Worm (Caenorhabditis elegans) whole organism, early embryonic: ENCODE results near the gene npr-21.

ENCODE experiments used
- B0310.2 ChIP-seq: sonication (generic microtip); optimal IDR thresholded peaks from 2 replicates; lab custom pipeline; 2016; ENCODE audit warnings: mild to moderate bottlenecking, missing genetic modification characterization, missing compliant biosample characterization
- aly-1 ChIP-seq: sonication (generic microtip); optimal IDR thresholded peaks from 2 replicates; lab custom pipeline; 2016; ENCODE audit warnings: missing genetic modification characterization, missing compliant biosample characterization
- ama-1 ChIP-seq: fragments of 150-350 bp; optimal IDR thresholded peaks from 2 replicates; lab custom pipeline; 2014
- ceh-36 ChIP-seq: sonication (generic microtip); optimal IDR thresholded peaks from 2 replicates; lab custom pipeline; 2016; ENCODE audit warnings: missing genetic modification characterization, inconsistent platforms, missing compliant biosample characterization
- ets-7 ChIP-seq: sonication (generic microtip); optimal IDR thresholded peaks from 2 replicates; lab custom pipeline; 2016; ENCODE audit warnings: missing genotype, missing genetic modification characterization, missing compliant biosample characterization
- flt-1 ChIP-seq: fragments of 200-800 bp; sonication (Bioruptor generic); IDR thresholded peaks from 2 replicates; pipeline ENCODE4 v1.3.6; 2022; ENCODE audit warnings: missing genetic modification characterization, missing compliant biosample characterization
- hmbx-1 ChIP-seq: sonication (generic microtip); optimal IDR thresholded peaks from 2 replicates; lab custom pipeline; 2016; ENCODE audit warnings: mild to moderate bottlenecking, missing genetic modification characterization, missing compliant biosample characterization
- hmg-4 ChIP-seq: fragments of 200-800 bp; sonication (Bioruptor generic); optimal IDR thresholded peaks from 2 replicates; lab custom pipeline; 2018; ENCODE audit warnings: mild to moderate bottlenecking, missing genetic modification characterization, missing compliant biosample characterization
- hnd-1 ChIP-seq: sonication (generic microtip); optimal IDR thresholded peaks from 2 replicates; lab custom pipeline; 2016; ENCODE audit warnings: missing genetic modification characterization, missing compliant biosample characterization
- pes-1 ChIP-seq: fragments of 200-800 bp; sonication (Bioruptor generic); IDR thresholded peaks from 2 replicates; pipeline ENCODE4 v1.3.6; 2022; ENCODE audit warnings: missing genetic modification reagents, missing genetic modification characterization, missing compliant biosample characterization
- sea-1 ChIP-seq: fragments of 200-800 bp; sonication (Bioruptor generic); conservative IDR thresholded peaks from 2 replicates; pipeline ENCODE4 v1.3.6; 2022; ENCODE audit warnings: missing genetic modification characterization, missing compliant biosample characterization
- tbx-11 ChIP-seq: fragments of 200-800 bp; sonication (Bioruptor generic); IDR thresholded peaks from 2 replicates; pipeline ENCODE4 v1.3.6; 2022; ENCODE audit warnings: missing genetic modification characterization, missing compliant biosample characterization
- tra-4 ChIP-seq: sonication (generic microtip); optimal IDR thresholded peaks from 2 replicates; lab custom pipeline; 2017; ENCODE audit warnings: missing genetic modification characterization, missing compliant biosample characterization

DNA sequence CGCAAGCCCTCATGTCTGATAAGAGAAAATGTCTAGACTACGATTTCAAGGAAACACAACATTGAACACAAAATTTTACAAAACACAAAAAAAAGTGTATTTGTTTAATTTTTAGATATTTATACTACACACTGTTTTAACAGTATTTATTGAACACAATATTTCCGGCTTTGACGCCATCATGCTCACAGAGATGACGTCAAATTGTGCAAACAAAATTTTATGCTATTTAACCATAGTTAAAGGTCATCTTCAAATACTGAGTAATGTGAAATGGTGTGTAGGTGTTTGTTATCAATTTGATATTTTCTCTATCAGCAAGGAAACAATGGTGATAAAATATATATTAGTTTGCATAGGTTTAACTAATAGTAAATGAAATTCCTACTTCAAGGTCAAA is 11.2 kb downstream of the npr-21 start:
- TF ChIP-seq sea-1 (GFP tag; lab: Robert Waterston, UW) (no peak), ama-1 (lab: Kevin White, UChicago) (no peak), ceh-36 (tag; lab: Kevin White, UChicago) (no peak), ets-7 (tag; lab: Kevin White, UChicago) (no peak), hmg-4 (GFP tag; lab: Kevin White, UChicago) (no peak), pes-1 (GFP tag; lab: Robert Waterston, UW) (no peak), tbx-11 (no peak), hmbx-1 (tag; lab: Kevin White, UChicago) (no peak), flt-1 (no peak), tra-4 (tag; lab: Kevin White, UChicago) (no peak), hnd-1 (no peak), B0310.2 (tag; lab: Kevin White, UChicago) (no peak), aly-1 (tag; lab: Kevin White, UChicago) (no peak)
